Worm (Caenorhabditis elegans): Measurements from ENCODE around the gene ZC239.21.

DNA sequence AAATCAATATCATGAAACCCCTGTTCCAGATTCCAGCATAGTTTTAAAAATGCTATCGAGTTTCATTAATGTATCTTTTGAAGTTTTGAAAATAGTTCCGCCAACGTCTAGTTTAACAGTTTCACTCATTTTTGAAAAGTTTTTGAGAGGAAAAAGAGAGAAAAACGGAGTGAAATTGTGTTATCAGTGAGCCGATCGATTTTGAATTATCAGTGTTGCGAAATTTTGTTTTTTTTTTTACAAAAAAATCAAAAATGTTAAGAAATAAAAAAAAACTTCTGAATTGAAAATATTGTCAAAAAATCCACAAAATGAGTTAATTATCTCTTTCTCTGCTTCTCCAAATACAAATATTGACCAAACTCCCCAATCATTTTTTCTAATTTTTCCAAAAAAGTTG lies 15.9 kb downstream of the ZC239.21 start, which contains the start of gene ZC239.13:
- TF ChIP-seq ceh-40 (GFP tag; IDR thresholded peaks at IDR 0.05) (no peak), snpc-4 (GFP tag; optimal IDR thresholded peaks at IDR 0.05) (no peak), snpc-4 (tag; optimal IDR thresholded peaks at IDR 0.05) (no peak), ztf-26 (tag; optimal IDR thresholded peaks at IDR 0.05) (no peak), lin-26 (GFP tag; IDR thresholded peaks at IDR 0.05) (no peak), zfh-2 (GFP tag; conservative IDR thresholded peaks at IDR 0.05) (no peak), tbx-9 (tag; optimal IDR thresholded peaks at IDR 0.05; ENCODE audit: borderline replicate concordance) (no peak), athp-1 (tag; optimal IDR thresholded peaks at IDR 0.05) (no peak), nhr-179 (tag; optimal IDR thresholded peaks at IDR 0.05) (no peak), lin-35 (GFP tag; optimal IDR thresholded peaks at IDR 0.05) (no peak), snpc-1.3 (tag; optimal IDR thresholded peaks at IDR 0.05; ENCODE audit: insufficient read depth) (no peak)
